Fruit fly (Drosophila melanogaster): ENCODE results near the gene CG7227.

dm6 chr2L:7989868-7990267 is 8.1 kb downstream of the CG7227 start:
- TF ChIP-seq CG8478 (optimal IDR thresholded peaks at IDR 0.05) (no peak), psq (optimal IDR thresholded peaks at IDR 0.05) (no peak), usp (GFP tag; optimal IDR thresholded peaks at IDR 0.05) (no peak), pan (optimal IDR thresholded peaks at IDR 0.05) (no peak), Dll (optimal IDR thresholded peaks at IDR 0.05) (no peak)

All from whole organism.